Fruit fly (Drosophila melanogaster) whole organism, embryonic: ENCODE measurements around the gene CG5172.

Experiments
- B-H1 ChIP-seq: fragments of 200-800 bp; sonication (Bioruptor generic); IDR thresholded peaks from 3 replicates; pipeline ENCODE4 v1.3.6; 2022; ENCODE audit warnings: missing biosample characterization, missing genetic modification characterization
- BtbVII ChIP-seq: fragments of 200-800 bp; sonication (Bioruptor generic); optimal IDR thresholded peaks from 3 replicates; lab custom pipeline; 2017; ENCODE audit warnings: missing biosample characterization, mild to moderate bottlenecking, missing genetic modification characterization
- CG10431 ChIP-seq: fragments of 200-800 bp; sonication (Bioruptor generic); optimal IDR thresholded peaks from 3 replicates; lab custom pipeline; 2018; ENCODE audit warnings: missing biosample characterization, mild to moderate bottlenecking, missing genetic modification characterization
- CG11085 ChIP-seq: fragments of 200-800 bp; sonication (Bioruptor generic); IDR thresholded peaks from 2 replicates; pipeline ENCODE4 v1.3.6; 2022; ENCODE audit warnings: missing biosample characterization, missing genetic modification characterization
- CG14965 ChIP-seq: fragments of 200-800 bp; sonication (Bioruptor generic); optimal IDR thresholded peaks from 2 replicates; lab custom pipeline; 2016; ENCODE audit warnings: missing biosample characterization, missing genetic modification characterization, borderline replicate concordance
- CG1647 ChIP-seq: fragments of 200-800 bp; sonication (Bioruptor generic); optimal IDR thresholded peaks from 3 replicates; lab custom pipeline; 2016; ENCODE audit warnings: missing biosample characterization, missing genetic modification characterization
- CG17912 ChIP-seq: fragments of 200-800 bp; sonication (Bioruptor generic); optimal IDR thresholded peaks from 2 replicates; lab custom pipeline; 2018; ENCODE audit warnings: missing biosample characterization, mild to moderate bottlenecking, missing genetic modification characterization
- CG30020 ChIP-seq: fragments of 200-800 bp; optimal IDR thresholded peaks from 2 replicates; lab custom pipeline; 2019; ENCODE audit warnings: missing biosample characterization, mild to moderate bottlenecking, missing genetic modification characterization, moderate library complexity
- CG3163 ChIP-seq: fragments of 200-800 bp; sonication (Bioruptor generic); optimal IDR thresholded peaks from 3 replicates; lab custom pipeline; 2016; ENCODE audit warnings: missing biosample characterization, missing genetic modification characterization
- CG3847 ChIP-seq: fragments of 200-800 bp; sonication (Bioruptor generic); IDR thresholded peaks from 2 replicates; pipeline ENCODE4 v1.3.6; 2022; ENCODE audit warnings: missing biosample characterization, missing genetic modification characterization
- CG4282 ChIP-seq: fragments of 200-800 bp; sonication (Bioruptor generic); optimal IDR thresholded peaks from 2 replicates; lab custom pipeline; 2016; ENCODE audit warnings: missing biosample characterization, missing genetic modification characterization
- CG7928 ChIP-seq: fragments of 200-800 bp; sonication (Bioruptor generic); optimal IDR thresholded peaks from 2 replicates; lab custom pipeline; 2017; ENCODE audit warnings: missing biosample characterization, mild to moderate bottlenecking, missing genetic modification characterization
- CkIIα-i1 ChIP-seq: fragments of 200-800 bp; sonication (Bioruptor generic); IDR thresholded peaks from 2 replicates; pipeline ENCODE4 v1.3.6; 2022; ENCODE audit warnings: missing biosample characterization, missing genetic modification characterization
- Dbx ChIP-seq: fragments of 200-800 bp; sonication (Bioruptor generic); IDR thresholded peaks from 3 replicates; pipeline ENCODE4 v1.3.6; 2022; ENCODE audit warnings: missing biosample characterization, missing genetic modification characterization
- Dfd ChIP-seq, 2 experiments: fragments of >200 bp; optimal IDR thresholded peaks; 2 replicates each; lab custom pipeline; 2017; ENCODE audit warnings: missing biosample characterization in 2 of 2, missing genetic modification characterization in 2 of 2
- Dip2 ChIP-seq: fragments of 200-800 bp; sonication (Bioruptor generic); IDR thresholded peaks from 2 replicates; pipeline ENCODE4 v1.3.6; 2022; ENCODE audit warnings: missing biosample characterization, missing genetic modification characterization
- Doc2 ChIP-seq: fragments of 200-800 bp; sonication (Bioruptor generic); IDR thresholded peaks from 2 replicates; pipeline ENCODE4 v1.3.6; 2022; ENCODE audit warnings: missing biosample characterization, missing genetic modification characterization
- Ets97D ChIP-seq: fragments of 200-800 bp; sonication (Bioruptor generic); optimal IDR thresholded peaks from 3 replicates; lab custom pipeline; 2016; ENCODE audit warnings: missing biosample characterization, missing genetic modification characterization
- H15 ChIP-seq: fragments of 200-800 bp; sonication (Bioruptor generic); IDR thresholded peaks from 3 replicates; pipeline ENCODE4 v1.3.6; 2022; ENCODE audit warnings: missing biosample characterization, missing genetic modification characterization
- HHEX ChIP-seq: fragments of 200-800 bp; sonication (Bioruptor generic); optimal IDR thresholded peaks from 3 replicates; lab custom pipeline; 2017; ENCODE audit warnings: missing biosample characterization, mild to moderate bottlenecking, missing genetic modification characterization, missing genetic modification reagents
- HLH4C ChIP-seq: fragments of 200-800 bp; sonication (Bioruptor generic); IDR thresholded peaks from 3 replicates; pipeline ENCODE4 v1.3.6; 2022; ENCODE audit warnings: missing biosample characterization, missing genetic modification characterization; ENCODE audit not compliant: partially characterized antibody
- NfI ChIP-seq: fragments of 200-800 bp; sonication (Bioruptor generic); optimal IDR thresholded peaks from 3 replicates; lab custom pipeline; 2018; ENCODE audit warnings: missing biosample characterization, mild to moderate bottlenecking, missing genetic modification characterization, moderate library complexity
- Sin3A ChIP-seq: fragments of >200 bp; optimal IDR thresholded peaks from 2 replicates; lab custom pipeline; 2018
- TFAM ChIP-seq: fragments of 200-800 bp; sonication (Bioruptor generic); optimal IDR thresholded peaks from 2 replicates; lab custom pipeline; 2017; ENCODE audit warnings: missing biosample characterization, missing genetic modification characterization, inconsistent platforms
- Tbp ChIP-seq: fragments of >200 bp; optimal IDR thresholded peaks from 2 replicates; lab custom pipeline; 2018; ENCODE audit warnings: missing biosample characterization, missing genetic modification characterization
- al ChIP-seq: fragments of 200-800 bp; sonication (Bioruptor generic); IDR thresholded peaks from 2 replicates; pipeline ENCODE4 v1.3.6; 2022; ENCODE audit warnings: missing biosample characterization, missing genetic modification characterization
- az2 ChIP-seq: fragments of 200-800 bp; sonication (Bioruptor generic); optimal IDR thresholded peaks from 3 replicates; lab custom pipeline; 2016; ENCODE audit warnings: missing biosample characterization, missing genetic modification characterization
- bsh ChIP-seq, 2 experiments: fragments of 200-800 bp; sonication (Bioruptor generic); optimal IDR thresholded peaks; 2 replicates each; lab custom pipeline; 2017 to 2018; ENCODE audit warnings: mild to moderate bottlenecking in 2 of 2, missing biosample characterization in 2 of 2, missing genetic modification characterization in 2 of 2, moderate library complexity in 1 of 2
- crol ChIP-seq: fragments of 200-800 bp; sonication (Bioruptor generic); IDR thresholded peaks from 2 replicates; pipeline ENCODE4 v1.3.6; 2022; ENCODE audit warnings: missing biosample characterization, missing genetic modification characterization
- danr ChIP-seq: fragments of 200-800 bp; sonication (Bioruptor generic); IDR thresholded peaks from 2 replicates; pipeline ENCODE4 v1.3.6; 2022; ENCODE audit warnings: missing biosample characterization, missing genetic modification characterization
- en ChIP-seq: fragments of 200-800 bp; sonication (Bioruptor generic); optimal IDR thresholded peaks from 2 replicates; lab custom pipeline; 2016; ENCODE audit warnings: missing biosample characterization, missing genetic modification characterization
- esg ChIP-seq: fragments of 200-800 bp; sonication (Bioruptor generic); conservative IDR thresholded peaks from 2 replicates; pipeline ENCODE4 v1.3.6; 2022; ENCODE audit warnings: missing biosample characterization, missing genetic modification characterization
- eve ChIP-seq, 2 experiments: fragments of >200 bp; optimal IDR thresholded peaks; 2 replicates each; lab custom pipeline; 2017; ENCODE audit warnings: missing biosample characterization in 2 of 2, missing genetic modification characterization in 2 of 2
- fd3F ChIP-seq: fragments of 200-800 bp; sonication (Bioruptor generic); optimal IDR thresholded peaks from 2 replicates; lab custom pipeline; 2018; ENCODE audit warnings: missing biosample characterization, mild to moderate bottlenecking, missing genetic modification characterization, moderate library complexity
- her ChIP-seq: fragments of 200-800 bp; sonication (Bioruptor generic); optimal IDR thresholded peaks from 2 replicates; lab custom pipeline; 2016; ENCODE audit warnings: missing biosample characterization, missing genetic modification characterization
- insv ChIP-seq, 2 experiments: fragments of 200-800 bp; sonication (Bioruptor generic); optimal IDR thresholded peaks; 3 replicates each; lab custom pipeline; 2016 to 2018; ENCODE audit warnings: missing biosample characterization in 2 of 2, missing genetic modification characterization in 2 of 2
- inv ChIP-seq: fragments of 200-800 bp; sonication (Bioruptor generic); IDR thresholded peaks from 2 replicates; pipeline ENCODE4 v1.3.6; 2022; ENCODE audit warnings: missing biosample characterization, missing genetic modification characterization; ENCODE audit not compliant: partially characterized antibody
- kni ChIP-seq: fragments of 200-800 bp; sonication (Bioruptor generic); optimal IDR thresholded peaks from 3 replicates; lab custom pipeline; 2017; ENCODE audit warnings: mild to moderate bottlenecking, missing biosample characterization, missing genetic modification reagents, missing genetic modification characterization
- lbe ChIP-seq: fragments of 200-800 bp; sonication (Bioruptor generic); optimal IDR thresholded peaks from 2 replicates; lab custom pipeline; 2016; ENCODE audit warnings: missing biosample characterization, mild to moderate bottlenecking, missing genetic modification characterization
- mam ChIP-seq: fragments of 200-800 bp; sonication (Bioruptor generic); optimal IDR thresholded peaks from 3 replicates; lab custom pipeline; 2016; ENCODE audit warnings: missing biosample characterization, missing genetic modification characterization
- onecut ChIP-seq: fragments of 200-800 bp; sonication (Bioruptor generic); IDR thresholded peaks from 2 replicates; pipeline ENCODE4 v1.3.6; 2022; ENCODE audit warnings: missing biosample characterization, missing genetic modification characterization
- otp ChIP-seq: fragments of 200-800 bp; sonication (Bioruptor generic); IDR thresholded peaks from 3 replicates; pipeline ENCODE4, ENCODE4 v1.3.6; 2022; ENCODE audit warnings: missing biosample characterization, missing genetic modification characterization
- p53 ChIP-seq: fragments of 200-800 bp; sonication (Bioruptor generic); optimal IDR thresholded peaks from 2 replicates; lab custom pipeline; 2016; ENCODE audit warnings: missing biosample characterization, missing genetic modification characterization
- prd ChIP-seq, 3 experiments: fragments of >200 bp in 2 of 3; fragments of 200-800 bp in 1 of 3; sonication (Bioruptor generic) in 1 of 3; optimal IDR thresholded peaks in 2 of 3; IDR thresholded peaks in 1 of 3; 2 replicates in 2 of 3; 3 replicates in 1 of 3; pipeline versions ENCODE4 v1.3.6 to Lab custom; 2017 to 2022; ENCODE audit warnings: missing biosample characterization in 1 of 3, missing genetic modification characterization in 1 of 3
- run ChIP-seq: fragments of 200-800 bp; sonication (Bioruptor generic); optimal IDR thresholded peaks from 3 replicates; lab custom pipeline; 2018; ENCODE audit warnings: missing biosample characterization, mild to moderate bottlenecking, missing genetic modification characterization
- salm ChIP-seq: fragments of 200-800 bp; sonication (Bioruptor generic); optimal IDR thresholded peaks from 2 replicates; lab custom pipeline; 2018; ENCODE audit warnings: missing biosample characterization, mild to moderate bottlenecking, missing genetic modification characterization
- sd ChIP-seq: fragments of 200-800 bp; sonication (Bioruptor generic); optimal IDR thresholded peaks from 3 replicates; lab custom pipeline; 2018; ENCODE audit warnings: missing biosample characterization, mild to moderate bottlenecking, missing genetic modification characterization, moderate library complexity
- sisA ChIP-seq: fragments of 200-800 bp; sonication (Bioruptor generic); IDR thresholded peaks from 2 replicates; pipeline ENCODE4 v1.3.6; 2022; ENCODE audit warnings: missing biosample characterization, missing genetic modification characterization
- tap ChIP-seq: fragments of 200-800 bp; optimal IDR thresholded peaks from 3 replicates; lab custom pipeline; 2019; ENCODE audit warnings: missing biosample characterization, mild to moderate bottlenecking, missing genetic modification characterization, moderate library complexity
- vvl ChIP-seq: fragments of 200-800 bp; sonication (Bioruptor generic); IDR thresholded peaks from 2 replicates; pipeline ENCODE4 v1.3.6; 2022; ENCODE audit warnings: missing biosample characterization, missing genetic modification characterization
- wek ChIP-seq: fragments of 200-800 bp; sonication (Bioruptor generic); optimal IDR thresholded peaks from 3 replicates; lab custom pipeline; 2018; ENCODE audit warnings: missing biosample characterization, mild to moderate bottlenecking, missing genetic modification characterization, moderate library complexity

Gene CG5172

dm6 chrX:17175558-17176189 is 45.6 kb upstream of the CG5172 start (continued):
- TF ChIP-seq CG10431 (GFP tag; lab: Kevin White, UChicago) (no peak), tap (tag; lab: Kevin White, UChicago) (no peak), HLH4C (GFP tag; lab: Robert Waterston, UW) (no peak), CG30020 (tag; lab: Kevin White, UChicago) (no peak), wek (GFP tag; lab: Kevin White, UChicago) (no peak), az2 (peak; percentile 30), H15 (GFP tag; lab: Robert Waterston, UW) (no peak), sisA (GFP tag; lab: Robert Waterston, UW) (no peak; the same call in 1 of the 2 replicates), al (GFP tag; lab: Robert Waterston, UW) (no peak), CG11085 (GFP tag; lab: Robert Waterston, UW) (no peak), lbe (GFP tag; lab: Kevin White, UChicago) (no peak), insv (GFP tag; optimal IDR thresholded peaks at IDR 0.05; lab: Kevin White, UChicago) (peak in 1 of 2 experiments; percentile 27), Dbx (GFP tag; lab: Robert Waterston, UW) (peak; percentile 68; the same call in 1 of the 3 replicates), Tbp (GFP tag; lab: Kevin White, UChicago) (no peak), BtbVII (GFP tag; lab: Kevin White, UChicago) (no peak), TFAM (GFP tag; lab: Kevin White, UChicago) (no peak), CG3163 (GFP tag; lab: Kevin White, UChicago) (no peak), CG4282 (GFP tag; lab: Kevin White, UChicago) (no peak), CG1647 (GFP tag; lab: Kevin White, UChicago) (peak; percentile 4), CG3847 (GFP tag; lab: Robert Waterston, UW) (peak; percentile 21; the same call in 1 of the 2 replicates), danr (GFP tag; lab: Robert Waterston, UW) (no peak), inv (GFP tag; lab: Robert Waterston, UW) (no peak), eve (GFP tag; optimal IDR thresholded peaks at IDR 0.05; lab: Kevin White, UChicago) (no peak), vvl (GFP tag; lab: Robert Waterston, UW) (peak; percentile 43), fd3F (GFP tag; lab: Kevin White, UChicago) (no peak), CG17912 (GFP tag; lab: Kevin White, UChicago) (no peak), en (GFP tag; lab: Kevin White, UChicago) (no peak), CG7928 (no peak), NfI (no peak), B-H1 (no peak; the same call in 2 of the 3 replicates), her (GFP tag; lab: Kevin White, UChicago) (no peak), CG14965 (GFP tag; lab: Kevin White, UChicago) (no peak), sd (tag; lab: Kevin White, UChicago) (no peak), CkIIα-i1 (GFP tag; lab: Robert Waterston, UW) (no peak), Dfd (GFP tag; optimal IDR thresholded peaks at IDR 0.05; lab: Kevin White, UChicago) (no peak), HHEX (GFP tag; lab: Kevin White, UChicago) (no peak), bsh (GFP tag; optimal IDR thresholded peaks at IDR 0.05; lab: Kevin White, UChicago) (no peak), prd (optimal IDR thresholded peaks at IDR 0.05; lab: Kevin White, UChicago) (no peak), prd (GFP tag; IDR thresholded peaks at IDR 0.05; lab: Robert Waterston, UW) (no peak), esg (GFP tag; lab: Robert Waterston, UW) (no peak), mam (GFP tag; lab: Kevin White, UChicago) (peak; percentile 35), crol (GFP tag; lab: Robert Waterston, UW) (no peak), onecut (GFP tag; lab: Robert Waterston, UW) (0 out of 2 replicates have a peak, but pooled peaks have one; percentile 11), run (tag; lab: Kevin White, UChicago) (no peak), kni (GFP tag; lab: Kevin White, UChicago) (no peak), Sin3A (lab: Kevin White, UChicago) (no peak), Doc2 (no peak), otp (GFP tag; lab: Robert Waterston, UW) (no peak), Dip2 (GFP tag; lab: Robert Waterston, UW) (peak; percentile 53; the same call in 1 of the 2 replicates), Ets97D (GFP tag; lab: Kevin White, UChicago) (peak; percentile 1), salm (tag; lab: Kevin White, UChicago) (no peak), p53 (GFP tag; lab: Kevin White, UChicago) (no peak)
